Fruit fly (Drosophila melanogaster) ovary, adult (tissue): Measurements from ENCODE around the gene CG10038.
A peak's percentile ranks its signal among the peaks of the same experiment; 100 is the strongest.

Source experiments
- CG17801 ChIP-seq: fragments of 200-800 bp; optimal IDR thresholded peaks from 2 replicates; lab custom pipeline; 2019; ENCODE audit warnings: missing biosample characterization, mild to moderate bottlenecking, missing genetic modification characterization, moderate library complexity; ENCODE audit not compliant: partially characterized antibody

The CG10038 gene

DNA sequence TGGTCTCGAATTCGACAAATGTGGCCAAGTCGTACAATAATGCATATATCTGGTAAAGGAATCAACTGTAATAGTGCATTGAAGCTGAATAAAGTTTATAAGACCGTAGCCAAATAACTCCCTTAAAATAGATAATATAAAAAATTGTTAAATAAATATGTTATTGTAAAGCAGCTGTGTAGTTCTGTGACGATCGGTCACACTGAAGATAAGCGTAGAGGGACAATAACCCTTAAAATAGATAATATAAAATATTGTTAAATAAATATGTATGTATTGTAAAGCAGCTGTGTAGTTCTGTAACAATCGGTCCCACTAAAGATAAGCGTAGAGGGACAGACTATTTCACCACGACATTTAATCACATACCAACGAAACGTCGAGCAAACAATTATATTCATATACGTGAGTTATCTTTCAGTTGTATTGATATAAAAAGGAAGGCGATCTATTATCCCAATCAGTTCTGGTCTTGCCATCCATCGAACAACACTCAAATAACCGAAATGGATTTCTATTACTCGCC lies 24.9 kb upstream of the CG10038 start, which contains the start of gene GstD5:
GstD5 (plus strand) TSS at position 476 of the 526 bp plus-strand sequence.
- no peak for TF ChIP-seq CG17801 (GFP tag; lab: Kevin White, UChicago)

DNA sequence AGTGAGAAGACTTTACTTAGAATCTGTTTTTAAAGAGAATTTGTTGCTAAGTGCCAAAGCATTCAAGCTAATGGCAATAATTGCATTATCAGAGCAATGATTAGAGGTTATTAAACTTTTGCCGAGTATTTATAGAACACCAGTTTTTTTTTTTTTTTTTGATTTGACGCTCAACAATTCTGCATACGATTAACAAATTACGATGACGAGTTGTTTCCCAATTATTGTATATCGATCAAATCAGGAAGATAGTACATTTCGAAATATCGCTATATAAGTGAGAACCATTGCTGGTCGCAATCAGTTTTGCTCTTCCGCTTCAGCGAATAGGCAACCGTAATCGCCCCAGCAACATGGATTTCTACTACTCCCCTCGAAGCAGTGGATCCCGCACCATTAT lies 23.4 kb upstream of the CG10038 start, which contains the start of gene GstD4:
GstD4 (plus strand) TSS at position 301 of the 400 bp plus-strand sequence.
- TF ChIP-seq CG17801 (GFP tag; lab: Kevin White, UChicago), result no peak

dm6 chr3R:12372800-12373199 lies 22.4 kb upstream of the CG10038 start, which contains the start of gene GstD3:
Gene GstD3 (plus strand): TSS chr3R:12373068.
- TF ChIP-seq CG17801 (GFP tag; lab: Kevin White, UChicago), result no peak

- peak; percentile 10 for TF ChIP-seq CG17801 (GFP tag; lab: Kevin White, UChicago)
Measured at dm6 chr3R:12371671-12372070, 21.2 kb upstream of the CG10038 start, which contains the start of gene GstD2. Gene GstD2 (plus strand): TSS chr3R:12371971.

- no peak for TF ChIP-seq CG17801 (GFP tag; lab: Kevin White, UChicago)
Measured at dm6 chr3R:12370643-12370995, 20.2 kb upstream of the CG10038 start.

DNA sequence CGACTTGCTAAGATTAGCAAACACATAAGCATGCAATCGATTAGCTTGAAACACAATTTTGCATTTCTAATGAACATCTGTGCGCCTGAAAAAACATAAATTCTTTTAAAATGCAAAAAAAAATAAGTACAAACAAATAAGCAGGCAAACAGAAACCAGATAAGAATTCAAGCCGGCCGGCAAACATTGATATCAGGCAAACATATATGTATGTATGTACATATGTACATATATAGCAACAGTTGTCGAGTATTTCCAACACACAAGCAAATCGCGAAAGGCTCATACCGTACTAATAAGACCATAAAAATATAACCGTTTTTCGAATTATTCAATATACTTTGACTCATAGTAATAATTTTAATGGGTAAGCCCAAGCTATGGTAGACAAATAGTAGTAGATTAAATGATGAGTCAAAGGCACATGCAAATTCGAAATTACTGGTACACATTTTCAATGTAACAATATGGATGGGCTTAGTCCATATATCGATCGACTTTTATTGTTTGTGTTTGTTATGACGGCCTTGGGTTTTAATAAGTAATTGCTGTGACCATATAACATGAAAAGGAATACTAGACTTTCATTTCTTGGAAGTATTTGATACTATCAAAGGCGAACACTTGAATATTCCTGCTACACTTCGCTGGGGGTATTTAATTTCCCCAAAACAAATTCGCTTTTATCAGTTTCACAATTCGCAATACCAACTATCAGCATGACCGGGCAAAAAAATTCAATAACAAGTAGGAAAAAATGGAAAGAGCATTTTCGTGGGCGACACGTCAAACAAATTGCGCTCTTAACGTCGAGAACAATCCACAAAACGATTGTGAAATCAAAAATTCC lies 19.6 kb upstream of the CG10038 start:
- TF ChIP-seq CG17801 (GFP tag; lab: Kevin White, UChicago), result no peak

DNA sequence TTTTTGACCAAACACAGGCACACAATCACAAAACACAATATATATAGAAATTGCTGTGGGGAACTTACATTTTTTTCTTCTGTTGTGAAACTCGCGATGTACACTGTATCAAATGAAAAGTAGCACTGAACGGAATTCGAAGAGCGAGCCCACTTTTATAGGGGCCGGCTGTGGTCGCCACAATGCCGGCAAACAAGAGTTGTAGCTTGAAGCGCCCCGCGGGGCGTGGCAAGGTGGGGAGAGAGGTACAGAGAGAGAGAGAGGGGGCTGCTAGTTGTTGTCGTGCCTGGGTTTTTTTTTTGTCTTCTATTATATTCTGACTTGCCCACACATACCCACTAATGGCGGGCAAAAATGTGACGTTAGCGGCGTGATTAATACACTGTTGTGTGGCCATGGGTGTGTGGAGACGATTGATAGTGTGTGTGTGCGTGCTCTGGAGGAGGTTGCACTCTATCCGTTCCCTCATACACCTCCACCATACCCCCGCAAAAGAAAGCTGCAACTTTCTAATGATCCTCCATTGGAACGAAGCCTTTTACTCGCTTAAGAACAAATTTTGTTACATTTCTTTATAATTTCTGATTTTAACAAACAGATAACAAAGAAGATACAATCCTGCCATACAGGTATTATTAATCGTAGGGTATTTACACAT lies 18.8 kb upstream of the CG10038 start, which contains the start of gene GstD1:
GstD1 (minus strand) TSS at position 134 of the 658 bp plus-strand sequence.
- peak; percentile 74 for TF ChIP-seq CG17801 (GFP tag; lab: Kevin White, UChicago)

- TF ChIP-seq CG17801 (GFP tag; lab: Kevin White, UChicago), result no peak
Measured at dm6 chr3R:12367464-12367863, 17.0 kb upstream of the CG10038 start, which contains the start of gene GstD9. Gene GstD9 (minus strand): TSS chr3R:12367564.

DNA sequence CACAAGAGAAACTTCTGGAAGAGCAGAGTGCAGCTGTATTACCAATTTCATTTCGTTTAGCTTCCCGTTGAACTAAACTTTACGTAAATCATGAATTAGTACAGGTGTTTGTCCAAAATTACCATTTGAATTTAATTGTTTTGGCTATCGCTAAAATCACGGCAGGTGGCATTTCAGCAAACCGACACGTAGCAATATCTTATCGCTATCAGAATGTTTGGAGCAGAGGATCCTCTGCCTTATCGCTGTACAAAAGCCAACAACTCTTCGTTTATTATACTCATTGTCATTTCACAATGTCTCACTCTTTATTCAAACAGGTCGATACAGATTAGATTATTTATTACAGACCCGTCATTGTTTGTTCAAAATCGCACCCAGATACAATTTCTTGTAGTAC lies 15.4 kb upstream of the CG10038 start:
- no peak for TF ChIP-seq CG17801 (GFP tag; lab: Kevin White, UChicago)

DNA sequence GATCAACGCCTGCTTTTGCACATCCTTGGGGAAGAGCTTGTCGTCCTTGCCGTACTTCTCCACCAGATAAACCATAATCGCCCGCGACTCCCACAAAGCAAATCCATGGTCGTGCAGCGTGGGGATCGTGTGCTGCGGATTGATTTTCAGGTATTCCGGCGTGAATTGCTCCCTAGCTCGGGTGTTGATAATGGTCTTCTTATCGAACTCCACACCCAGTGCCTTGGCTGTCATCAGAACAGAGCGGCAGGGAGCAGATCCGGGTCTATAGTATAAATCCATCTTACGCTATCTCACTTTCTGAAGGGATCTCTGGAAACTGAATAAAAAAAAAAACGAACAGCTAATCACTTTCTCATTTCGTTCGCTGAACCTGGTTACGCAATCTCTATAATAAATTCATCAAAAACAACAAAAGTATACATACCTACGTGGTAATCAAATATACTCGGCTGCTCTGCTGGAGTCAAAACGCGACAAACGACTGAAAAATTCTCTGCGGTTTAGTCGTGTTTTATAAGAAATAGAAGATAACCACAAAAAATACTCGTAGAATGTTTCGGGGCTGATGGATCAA lies 14.9 kb upstream of the CG10038 start, which contains the start of gene GstD10:
GstD10 (minus strand) TSS at position 472 of the 577 bp plus-strand sequence.
- no peak for TF ChIP-seq CG17801 (GFP tag; lab: Kevin White, UChicago)

- TF ChIP-seq CG17801 (GFP tag; lab: Kevin White, UChicago), result no peak
Measured at dm6 chr3R:12364580-12364979, 14.1 kb upstream of the CG10038 start, which contains the start of gene Tim17a1. Gene Tim17a1 (minus strand): TSS chr3R:12364680.

DNA sequence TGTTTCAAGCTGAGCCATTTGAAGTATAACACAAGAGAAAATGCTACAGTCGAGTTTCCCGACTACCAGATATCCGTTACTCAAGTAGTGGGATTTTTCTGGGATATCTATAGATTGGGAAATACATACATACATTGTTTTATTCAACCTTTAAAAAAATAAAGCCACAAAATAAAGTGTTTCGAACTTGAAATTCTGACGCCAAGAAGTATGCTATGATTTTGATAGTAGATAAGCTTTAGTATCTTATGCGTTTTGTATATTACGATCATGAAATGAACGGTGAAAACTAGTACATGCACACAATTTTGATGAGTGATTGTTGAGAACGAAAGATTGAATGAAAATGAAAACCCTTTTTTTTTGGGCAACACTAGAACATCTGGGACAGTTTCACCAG lies 13.1 kb upstream of the CG10038 start:
- no peak for TF ChIP-seq CG17801 (GFP tag; lab: Kevin White, UChicago)

DNA sequence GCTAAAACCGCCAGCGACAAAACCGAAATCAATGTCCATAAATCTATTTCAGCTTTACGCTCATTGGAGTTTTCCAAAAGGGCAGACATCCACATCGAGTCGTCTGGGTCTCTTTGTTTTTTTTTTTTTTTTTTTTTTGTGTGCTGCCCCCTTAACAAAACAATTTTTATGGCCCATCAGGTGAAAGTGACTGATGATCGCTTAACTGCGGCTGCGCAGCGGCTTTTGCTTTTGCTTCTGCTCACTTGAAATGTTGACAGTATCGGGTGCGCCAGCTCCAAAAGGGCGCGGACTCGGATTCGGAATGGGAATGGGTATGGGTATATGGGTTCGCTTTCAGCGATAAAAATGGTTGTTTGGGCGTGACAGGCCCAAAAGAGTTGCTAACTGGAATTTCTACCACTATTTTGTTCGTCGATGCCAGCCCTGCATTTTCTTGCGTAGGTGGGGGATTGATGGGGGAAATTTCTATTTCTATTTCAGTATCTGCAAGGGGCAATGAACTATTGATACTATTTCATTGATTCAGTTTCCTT lies 11.6 kb upstream of the CG10038 start:
- no peak for TF ChIP-seq CG17801 (GFP tag; lab: Kevin White, UChicago)

DNA sequence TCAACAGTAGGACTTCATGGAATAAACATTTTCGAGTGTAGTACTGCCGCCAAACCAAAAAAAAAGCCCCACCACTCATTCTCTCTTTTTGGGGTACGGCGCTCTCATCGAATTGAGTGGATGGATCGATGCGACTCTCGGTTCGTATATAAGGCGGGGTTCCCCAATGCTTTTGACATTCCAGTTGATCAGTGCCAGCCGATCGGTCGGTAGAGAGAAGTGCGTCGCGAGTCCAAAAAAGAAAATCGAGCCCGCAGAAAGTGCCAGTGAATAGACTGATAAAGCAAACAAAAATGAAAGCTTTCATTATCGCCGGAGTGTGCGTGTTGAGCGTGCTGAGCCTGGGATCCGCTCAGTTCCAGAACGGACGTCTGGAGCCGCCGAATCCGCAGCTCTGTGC lies 9.4 kb upstream of the CG10038 start, which contains the start of gene CG4115:
CG4115 (plus strand) TSS at position 172 of the 400 bp plus-strand sequence.
- no peak for TF ChIP-seq CG17801 (GFP tag; lab: Kevin White, UChicago)
